Fruit fly (Drosophila melanogaster) whole organism, embryonic: Measurements from ENCODE around the gene Nckx30C.
A peak's percentile ranks its signal among the peaks of the same experiment; 100 is the strongest.

Experiments used
- Aef1 ChIP-seq: fragments of 200-800 bp; sonication (Bioruptor generic); IDR thresholded peaks from 3 replicates; pipeline ENCODE4 v1.3.6; 2022; ENCODE audit warnings: missing biosample characterization, missing genetic modification characterization
- Atf6 ChIP-seq: fragments of 200-800 bp; sonication (Bioruptor generic); IDR thresholded peaks from 2 replicates; pipeline ENCODE4 v1.3.6; 2022; ENCODE audit warnings: missing biosample characterization, missing genetic modification characterization
- Bgb ChIP-seq: fragments of 200-800 bp; sonication (Bioruptor generic); IDR thresholded peaks from 2 replicates; pipeline ENCODE4 v1.3.6; 2022; ENCODE audit warnings: missing biosample characterization, missing genetic modification characterization; ENCODE audit not compliant: partially characterized antibody
- CG11093 ChIP-seq: fragments of 200-800 bp; sonication (Bioruptor generic); IDR thresholded peaks from 3 replicates; pipeline ENCODE4 v1.3.6; 2022; ENCODE audit warnings: missing biosample characterization, missing genetic modification characterization
- CG11560 ChIP-seq: fragments of 200-800 bp; sonication (Bioruptor generic); IDR thresholded peaks from 3 replicates; pipeline ENCODE4 v1.3.6; 2022; ENCODE audit warnings: missing biosample characterization, missing genetic modification characterization
- CG14667 ChIP-seq: fragments of 200-800 bp; sonication (Bioruptor generic); IDR thresholded peaks from 2 replicates; pipeline ENCODE4 v1.3.6; 2022; ENCODE audit warnings: missing biosample characterization, missing genetic modification characterization
- CG18011 ChIP-seq: fragments of 200-800 bp; sonication (Bioruptor generic); optimal IDR thresholded peaks from 2 replicates; lab custom pipeline; 2017; ENCODE audit warnings: missing biosample characterization, missing genetic modification characterization, mild to moderate bottlenecking, moderate library complexity, missing genotype
- CG18619 ChIP-seq: fragments of 200-800 bp; sonication (Bioruptor generic); optimal IDR thresholded peaks from 3 replicates; lab custom pipeline; 2017; ENCODE audit warnings: missing biosample characterization, mild to moderate bottlenecking, missing genetic modification characterization
- CG2199 ChIP-seq: fragments of 200-800 bp; sonication (Bioruptor generic); IDR thresholded peaks from 3 replicates; pipeline ENCODE4 v1.3.6; 2022; ENCODE audit warnings: missing biosample characterization, missing genetic modification characterization
- CG32532 ChIP-seq: fragments of 200-800 bp; sonication (Bioruptor generic); IDR thresholded peaks from 2 replicates; pipeline ENCODE4 v1.3.6; 2022; ENCODE audit warnings: missing biosample characterization, missing genetic modification characterization
- CG32767 ChIP-seq: fragments of 200-800 bp; sonication (Bioruptor generic); IDR thresholded peaks from 2 replicates; pipeline ENCODE4 v1.3.6; 2022; ENCODE audit warnings: missing biosample characterization, missing genetic modification characterization
- CG42726 ChIP-seq: fragments of 200-800 bp; sonication (Bioruptor generic); IDR thresholded peaks from 2 replicates; pipeline ENCODE4 v1.3.6; 2022; ENCODE audit warnings: missing biosample characterization, missing genetic modification characterization; ENCODE audit not compliant: partially characterized antibody
- CG4730 ChIP-seq: fragments of 200-800 bp; sonication (Bioruptor generic); IDR thresholded peaks from 2 replicates; pipeline ENCODE4 v1.3.6; 2022; ENCODE audit warnings: missing biosample characterization, missing genetic modification characterization
- CG5245 ChIP-seq: fragments of 200-800 bp; sonication (Bioruptor generic); optimal IDR thresholded peaks from 3 replicates; lab custom pipeline; 2016; ENCODE audit warnings: missing biosample characterization, missing genetic modification characterization
- CG9437 ChIP-seq: fragments of 200-800 bp; sonication (Bioruptor generic); optimal IDR thresholded peaks from 2 replicates; lab custom pipeline; 2018; ENCODE audit warnings: missing biosample characterization, mild to moderate bottlenecking, missing genetic modification characterization
- Chrac-16 ChIP-seq: fragments of 200-800 bp; sonication (Bioruptor generic); optimal IDR thresholded peaks from 3 replicates; lab custom pipeline; 2016; ENCODE audit warnings: missing biosample characterization, missing genetic modification characterization
- Dfd ChIP-seq, 2 experiments: fragments of >200 bp; optimal IDR thresholded peaks; 2 replicates each; lab custom pipeline; 2017; ENCODE audit warnings: missing biosample characterization in 2 of 2, missing genetic modification characterization in 2 of 2
- Dip2 ChIP-seq: fragments of 200-800 bp; sonication (Bioruptor generic); IDR thresholded peaks from 2 replicates; pipeline ENCODE4 v1.3.6; 2022; ENCODE audit warnings: missing biosample characterization, missing genetic modification characterization
- Dip3 ChIP-seq: fragments of 200-800 bp; sonication (Bioruptor generic); optimal IDR thresholded peaks from 3 replicates; lab custom pipeline; 2016; ENCODE audit warnings: missing biosample characterization, missing genetic modification characterization
- E2f1 ChIP-seq: fragments of 200-800 bp; sonication (Bioruptor generic); IDR thresholded peaks from 2 replicates; pipeline ENCODE4 v1.3.6; 2022; ENCODE audit warnings: missing biosample characterization, missing genetic modification characterization
- Ets65A ChIP-seq: fragments of 200-800 bp; sonication (Bioruptor generic); peaks from one replicate; lab custom pipeline; 2016; ENCODE audit warnings: missing biosample characterization, missing genetic modification characterization
- HLH4C ChIP-seq: fragments of 200-800 bp; sonication (Bioruptor generic); IDR thresholded peaks from 3 replicates; pipeline ENCODE4 v1.3.6; 2022; ENCODE audit warnings: missing biosample characterization, missing genetic modification characterization; ENCODE audit not compliant: partially characterized antibody
- Med ChIP-seq: fragments of 200-800 bp; sonication (Bioruptor generic); peaks from one replicate; lab custom pipeline; 2016; ENCODE audit warnings: missing biosample characterization, missing genetic modification characterization, mild to moderate bottlenecking, inconsistent platforms, moderate library complexity
- Mrtf ChIP-seq: fragments of 200-800 bp; sonication (Bioruptor generic); IDR thresholded peaks from 3 replicates; pipeline ENCODE4 v1.3.6; 2022; ENCODE audit warnings: missing biosample characterization, missing genetic modification characterization
- Myb ChIP-seq: fragments of 200-800 bp; sonication (Bioruptor generic); optimal IDR thresholded peaks from 2 replicates; lab custom pipeline; 2016; ENCODE audit warnings: missing biosample characterization, missing genetic modification characterization
- Nf-YB ChIP-seq: fragments of 200-800 bp; sonication (Bioruptor generic); optimal IDR thresholded peaks from 3 replicates; lab custom pipeline; 2019; ENCODE audit warnings: missing biosample characterization, mild to moderate bottlenecking, missing genetic modification characterization, moderate library complexity
- Oli ChIP-seq: fragments of 200-800 bp; sonication (Bioruptor generic); optimal IDR thresholded peaks from 2 replicates; lab custom pipeline; 2018; ENCODE audit warnings: missing biosample characterization, mild to moderate bottlenecking, missing genetic modification characterization, moderate library complexity
- PHDP ChIP-seq: fragments of 200-800 bp; sonication (Bioruptor generic); optimal IDR thresholded peaks from 3 replicates; lab custom pipeline; 2018; ENCODE audit warnings: missing biosample characterization, mild to moderate bottlenecking, missing genetic modification characterization, moderate library complexity
- Pdp1 ChIP-seq, 2 experiments: fragments of 200-800 bp; sonication (Bioruptor generic); optimal IDR thresholded peaks; 3 replicates each; lab custom pipeline; 2016; ENCODE audit warnings: missing biosample characterization in 2 of 2, missing genetic modification characterization in 2 of 2, mild to moderate bottlenecking in 1 of 2, moderate library complexity in 1 of 2
- Rx ChIP-seq: fragments of 200-800 bp; sonication (Bioruptor generic); IDR thresholded peaks from 2 replicates; pipeline ENCODE4 v1.3.6; 2022; ENCODE audit warnings: missing biosample characterization, missing genetic modification characterization
- Stat92E ChIP-seq, 3 experiments: fragments of >200 bp in 2 of 3; fragments of 200-800 bp in 1 of 3; sonication (Bioruptor generic) in 1 of 3; optimal IDR thresholded peaks; 2 replicates each; lab custom pipeline; 2017 to 2019; ENCODE audit warnings: missing biosample characterization in 3 of 3, missing genetic modification characterization in 3 of 3, mild to moderate bottlenecking in 1 of 3, moderate library complexity in 1 of 3
- chn ChIP-seq: fragments of 200-800 bp; sonication (Bioruptor generic); optimal IDR thresholded peaks from 2 replicates; lab custom pipeline; 2016; ENCODE audit warnings: missing biosample characterization, missing genetic modification characterization
- ewg ChIP-seq: fragments of 200-800 bp; sonication (Bioruptor generic); optimal IDR thresholded peaks from 3 replicates; lab custom pipeline; 2017; ENCODE audit warnings: mild to moderate bottlenecking, missing biosample characterization, missing genetic modification reagents, missing genetic modification characterization
- eyg ChIP-seq: fragments of 200-800 bp; sonication (Bioruptor generic); optimal IDR thresholded peaks from 3 replicates; lab custom pipeline; 2016; ENCODE audit warnings: missing biosample characterization, missing genetic modification characterization
- gcm2 ChIP-seq: fragments of 200-800 bp; sonication (Bioruptor generic); optimal IDR thresholded peaks from 2 replicates; lab custom pipeline; 2016; ENCODE audit warnings: missing biosample characterization, missing genetic modification characterization
- gsb ChIP-seq: fragments of 200-800 bp; sonication (Bioruptor generic); IDR thresholded peaks from 2 replicates; pipeline ENCODE4 v1.3.6; 2022; ENCODE audit warnings: missing biosample characterization, missing genetic modification characterization
- gsb-n ChIP-seq: fragments of 200-800 bp; sonication (Bioruptor generic); optimal IDR thresholded peaks from 3 replicates; lab custom pipeline; 2018; ENCODE audit warnings: missing biosample characterization, mild to moderate bottlenecking, missing genetic modification characterization
- insv ChIP-seq, 2 experiments: fragments of 200-800 bp; sonication (Bioruptor generic); optimal IDR thresholded peaks; 3 replicates each; lab custom pipeline; 2016 to 2018; ENCODE audit warnings: missing biosample characterization in 2 of 2, missing genetic modification characterization in 2 of 2
- inv ChIP-seq: fragments of 200-800 bp; sonication (Bioruptor generic); IDR thresholded peaks from 2 replicates; pipeline ENCODE4 v1.3.6; 2022; ENCODE audit warnings: missing biosample characterization, missing genetic modification characterization; ENCODE audit not compliant: partially characterized antibody
- kah ChIP-seq: fragments of 200-800 bp; sonication (Bioruptor generic); optimal IDR thresholded peaks from 2 replicates; lab custom pipeline; 2018; ENCODE audit warnings: missing biosample characterization, mild to moderate bottlenecking, missing genetic modification characterization
- nerfin-2 ChIP-seq: fragments of 200-800 bp; sonication (Bioruptor generic); IDR thresholded peaks from 2 replicates; pipeline ENCODE4 v1.3.6; 2022; ENCODE audit warnings: missing biosample characterization, missing genetic modification characterization; ENCODE audit not compliant: partially characterized antibody
- onecut ChIP-seq: fragments of 200-800 bp; sonication (Bioruptor generic); IDR thresholded peaks from 2 replicates; pipeline ENCODE4 v1.3.6; 2022; ENCODE audit warnings: missing biosample characterization, missing genetic modification characterization
- pb ChIP-seq: fragments of 200-800 bp; sonication (Bioruptor generic); optimal IDR thresholded peaks from 3 replicates; lab custom pipeline; 2016; ENCODE audit warnings: missing biosample characterization, missing genetic modification characterization
- pfk ChIP-seq: fragments of 200-800 bp; sonication (Bioruptor generic); optimal IDR thresholded peaks from 2 replicates; lab custom pipeline; 2018; ENCODE audit warnings: missing biosample characterization, mild to moderate bottlenecking, missing genetic modification characterization, moderate library complexity
- schlank ChIP-seq: fragments of 200-800 bp; sonication (Bioruptor generic); optimal IDR thresholded peaks from 2 replicates; lab custom pipeline; 2018; ENCODE audit warnings: missing biosample characterization, mild to moderate bottlenecking, missing genetic modification characterization
- sd ChIP-seq: fragments of 200-800 bp; sonication (Bioruptor generic); optimal IDR thresholded peaks from 3 replicates; lab custom pipeline; 2018; ENCODE audit warnings: missing biosample characterization, mild to moderate bottlenecking, missing genetic modification characterization, moderate library complexity
- slbo ChIP-seq: fragments of 200-800 bp; sonication (Bioruptor generic); IDR thresholded peaks from 2 replicates; pipeline ENCODE4 v1.3.6; 2022; ENCODE audit warnings: missing biosample characterization, missing genetic modification characterization
- so ChIP-seq: fragments of 200-800 bp; sonication (Bioruptor generic); IDR thresholded peaks from 3 replicates; pipeline ENCODE4 v1.3.6; 2022; ENCODE audit warnings: missing biosample characterization, missing genetic modification characterization
- tap ChIP-seq: fragments of 200-800 bp; optimal IDR thresholded peaks from 3 replicates; lab custom pipeline; 2019; ENCODE audit warnings: missing biosample characterization, mild to moderate bottlenecking, missing genetic modification characterization, moderate library complexity
- twi ChIP-seq: fragments of 200-800 bp; optimal IDR thresholded peaks from 2 replicates; lab custom pipeline; 2019; ENCODE audit warnings: missing biosample characterization, mild to moderate bottlenecking, missing genetic modification characterization, moderate library complexity
- z ChIP-seq: fragments of 200-800 bp; sonication (Bioruptor generic); IDR thresholded peaks from 3 replicates; pipeline ENCODE4 v1.3.6; 2022; ENCODE audit warnings: missing biosample characterization, missing genetic modification characterization

The Nckx30C gene

dm6 chr2L:9758856-9759255 lies 12.6 kb upstream of the Nckx30C start (continued):
- TF ChIP-seq Stat92E (GFP tag; optimal IDR thresholded peaks at IDR 0.05; lab: Kevin White, UChicago) (no peak), Oli (tag; lab: Kevin White, UChicago) (peak; percentile 16), Ets65A (GFP tag; lab: Kevin White, UChicago) (peak; percentile 96), Dfd (GFP tag; optimal IDR thresholded peaks at IDR 0.05; lab: Kevin White, UChicago) (no peak), Nf-YB (GFP tag; lab: Kevin White, UChicago) (peak; percentile 1), chn (GFP tag; lab: Kevin White, UChicago) (peak; percentile 65), CG32767 (0 out of 2 replicates have a peak, but pooled peaks have one; percentile 40), gsb-n (peak; percentile 99), E2f1 (GFP tag; lab: Robert Waterston, UW) (peak; percentile 63), CG18619 (no peak), Dip2 (GFP tag; lab: Robert Waterston, UW) (no peak), Pdp1 (GFP tag; optimal IDR thresholded peaks at IDR 0.05; lab: Kevin White, UChicago) (peak; percentile 41 to 54), CG14667 (GFP tag; lab: Robert Waterston, UW) (peak; percentile 43), so (GFP tag; lab: Robert Waterston, UW) (0 out of 3 replicates have a peak, but pooled peaks have one; percentile 24), Chrac-16 (peak; percentile 46), nerfin-2 (peak; percentile 87), eyg (GFP tag; lab: Kevin White, UChicago) (no peak), pb (GFP tag; lab: Kevin White, UChicago) (peak; percentile 48), CG32532 (GFP tag; lab: Robert Waterston, UW) (peak; percentile 80), Dip3 (GFP tag; lab: Kevin White, UChicago) (peak; percentile 11), insv (GFP tag; optimal IDR thresholded peaks at IDR 0.05; lab: Kevin White, UChicago) (no peak), CG11560 (tag; lab: Robert Waterston, UW) (peak; percentile 71; the same call in 2 of the 3 replicates), twi (peak; percentile 22), Med (peak; percentile 96), sd (tag; lab: Kevin White, UChicago) (no peak), Bgb (GFP tag; lab: Robert Waterston, UW) (peak; percentile 96), tap (tag; lab: Kevin White, UChicago) (peak; percentile 7), Rx (GFP tag; lab: Robert Waterston, UW) (0 out of 2 replicates have a peak, but pooled peaks have one; percentile 8), kah (GFP tag; lab: Kevin White, UChicago) (no peak), CG2199 (GFP tag; lab: Robert Waterston, UW) (peak; percentile 82; the same call in 1 of the 3 replicates), CG4730 (GFP tag; lab: Robert Waterston, UW) (peak; percentile 28; the same call in 1 of the 2 replicates), PHDP (tag; lab: Kevin White, UChicago) (peak; percentile 20), z (GFP tag; lab: Robert Waterston, UW) (no peak), Mrtf (peak; percentile 54; the same call in 1 of the 3 replicates), CG18011 (peak; percentile 30), Myb (GFP tag; lab: Kevin White, UChicago) (peak; percentile 31), ewg (GFP tag; lab: Kevin White, UChicago) (peak; percentile 57), gsb (peak; percentile 48), CG9437 (GFP tag; lab: Kevin White, UChicago) (no peak), Aef1 (GFP tag; lab: Robert Waterston, UW) (peak; percentile 93), Atf6 (peak; percentile 56; the same call in 1 of the 2 replicates), HLH4C (GFP tag; lab: Robert Waterston, UW) (peak; percentile 81), CG42726 (peak; percentile 93), slbo (GFP tag; lab: Robert Waterston, UW) (peak; percentile 88), schlank (tag; lab: Kevin White, UChicago) (peak; percentile 41), CG5245 (GFP tag; lab: Kevin White, UChicago) (no peak), CG11093 (GFP tag; lab: Robert Waterston, UW) (no peak), gcm2 (GFP tag; lab: Kevin White, UChicago) (no peak), onecut (GFP tag; lab: Robert Waterston, UW) (peak; percentile 59; the same call in 1 of the 2 replicates), inv (GFP tag; lab: Robert Waterston, UW) (peak; percentile 92), pfk (GFP tag; lab: Kevin White, UChicago) (no peak)
